Fruit fly (Drosophila melanogaster) whole organism, embryonic: ENCODE measurements around the gene ATPsynB.
A peak's percentile ranks its signal among the peaks of the same experiment; 100 is the strongest.

Source experiments
- Abd-B ChIP-seq: fragments of 200-800 bp; sonication (Bioruptor generic); optimal IDR thresholded peaks from 2 replicates; lab custom pipeline; 2018; ENCODE audit warnings: missing biosample characterization, mild to moderate bottlenecking, missing genetic modification characterization, moderate library complexity
- Awh ChIP-seq: fragments of 200-800 bp; sonication (Bioruptor generic); IDR thresholded peaks from 2 replicates; pipeline ENCODE4, ENCODE4 v1.3.6; 2022; ENCODE audit warnings: missing biosample characterization, missing genetic modification characterization
- CG12744 ChIP-seq: fragments of 200-800 bp; sonication (Bioruptor generic); optimal IDR thresholded peaks from 2 replicates; lab custom pipeline; 2016; ENCODE audit warnings: missing biosample characterization, missing genetic modification characterization
- CG13287 ChIP-seq: fragments of 200-800 bp; sonication (Bioruptor generic); IDR thresholded peaks from 2 replicates; pipeline ENCODE4 v1.3.6; 2022; ENCODE audit warnings: missing biosample characterization, missing genetic modification characterization; ENCODE audit not compliant: partially characterized antibody
- CG14710 ChIP-seq: fragments of 200-800 bp; sonication (Bioruptor generic); optimal IDR thresholded peaks from 3 replicates; lab custom pipeline; 2019; ENCODE audit warnings: missing biosample characterization, mild to moderate bottlenecking, missing genetic modification characterization, moderate library complexity
- CG15479 ChIP-seq: fragments of 200-800 bp; sonication (Bioruptor generic); optimal IDR thresholded peaks from 3 replicates; lab custom pipeline; 2019; ENCODE audit warnings: missing biosample characterization, mild to moderate bottlenecking, missing genetic modification characterization, moderate library complexity
- CG15696 ChIP-seq: fragments of 200-800 bp; sonication (Bioruptor generic); optimal IDR thresholded peaks from 2 replicates; lab custom pipeline; 2019; ENCODE audit warnings: missing biosample characterization, mild to moderate bottlenecking, missing genetic modification characterization, moderate library complexity
- CG17568 ChIP-seq: fragments of 200-800 bp; sonication (Bioruptor generic); optimal IDR thresholded peaks from 2 replicates; lab custom pipeline; 2018; ENCODE audit warnings: missing biosample characterization, mild to moderate bottlenecking, missing genetic modification characterization, moderate library complexity
- CG2875 ChIP-seq: fragments of 200-800 bp; sonication (Bioruptor generic); optimal IDR thresholded peaks from 2 replicates; lab custom pipeline; 2017; ENCODE audit warnings: missing biosample characterization, mild to moderate bottlenecking, missing genetic modification characterization, missing genetic modification reagents
- CG31365 ChIP-seq: fragments of 200-800 bp; sonication (Bioruptor generic); optimal IDR thresholded peaks from 2 replicates; lab custom pipeline; 2018; ENCODE audit warnings: missing biosample characterization, mild to moderate bottlenecking, missing genetic modification characterization
- CG4617 ChIP-seq: fragments of 200-800 bp; sonication (Bioruptor generic); optimal IDR thresholded peaks from 3 replicates; lab custom pipeline; 2016; ENCODE audit warnings: missing biosample characterization, missing genetic modification characterization, borderline replicate concordance
- CG4820 ChIP-seq: fragments of 200-800 bp; sonication (Bioruptor generic); optimal IDR thresholded peaks from 3 replicates; lab custom pipeline; 2016; ENCODE audit warnings: missing biosample characterization, missing genetic modification characterization
- CG7745 ChIP-seq: fragments of 200-800 bp; sonication (Bioruptor generic); optimal IDR thresholded peaks from 2 replicates; lab custom pipeline; 2018; ENCODE audit warnings: missing biosample characterization, mild to moderate bottlenecking, missing genetic modification characterization, moderate library complexity
- CG7839 ChIP-seq: fragments of 200-800 bp; sonication (Bioruptor generic); optimal IDR thresholded peaks from 3 replicates; lab custom pipeline; 2018; ENCODE audit warnings: missing biosample characterization, mild to moderate bottlenecking, missing genetic modification characterization, moderate library complexity
- CG7963 ChIP-seq: fragments of 200-800 bp; sonication (Bioruptor generic); IDR thresholded peaks from 3 replicates; pipeline ENCODE4 v1.3.6; 2022; ENCODE audit warnings: missing biosample characterization, missing genetic modification characterization; ENCODE audit not compliant: partially characterized antibody
- CG9609 ChIP-seq: fragments of 200-800 bp; sonication (Bioruptor generic); optimal IDR thresholded peaks from 3 replicates; lab custom pipeline; 2016; ENCODE audit warnings: missing biosample characterization, missing genetic modification characterization
- Chrac-16 ChIP-seq: fragments of 200-800 bp; sonication (Bioruptor generic); optimal IDR thresholded peaks from 3 replicates; lab custom pipeline; 2016; ENCODE audit warnings: missing biosample characterization, missing genetic modification characterization
- Dref ChIP-seq: fragments of 200-800 bp; sonication (Bioruptor generic); IDR thresholded peaks from 2 replicates; pipeline ENCODE4 v1.3.6; 2022; ENCODE audit warnings: missing biosample characterization, missing genetic modification characterization
- Hmx ChIP-seq: fragments of 200-800 bp; sonication (Bioruptor generic); optimal IDR thresholded peaks from 2 replicates; lab custom pipeline; 2016; ENCODE audit warnings: missing biosample characterization, missing genetic modification characterization
- Pdp1 ChIP-seq, 2 experiments: fragments of 200-800 bp; sonication (Bioruptor generic); optimal IDR thresholded peaks; 3 replicates each; lab custom pipeline; 2016; ENCODE audit warnings: missing biosample characterization in 2 of 2, missing genetic modification characterization in 2 of 2, mild to moderate bottlenecking in 1 of 2, moderate library complexity in 1 of 2
- Side ChIP-seq: fragments of 200-800 bp; sonication (Bioruptor generic); optimal IDR thresholded peaks from 2 replicates; lab custom pipeline; 2016; ENCODE audit warnings: missing biosample characterization, missing genetic modification characterization
- Six4 ChIP-seq: fragments of 200-800 bp; sonication (Bioruptor generic); optimal IDR thresholded peaks from 2 replicates; lab custom pipeline; 2016; ENCODE audit warnings: missing biosample characterization, missing genetic modification characterization
- Sry-β ChIP-seq: fragments of 200-800 bp; sonication (Bioruptor generic); optimal IDR thresholded peaks from 2 replicates; lab custom pipeline; 2018; ENCODE audit warnings: missing biosample characterization, mild to moderate bottlenecking, missing genetic modification characterization, moderate library complexity
- amos ChIP-seq: fragments of 200-800 bp; sonication (Bioruptor generic); IDR thresholded peaks from 2 replicates; pipeline ENCODE4 v1.3.6; 2022; ENCODE audit warnings: missing biosample characterization, missing genetic modification characterization; ENCODE audit not compliant: partially characterized antibody
- bab2 ChIP-seq: fragments of 200-800 bp; sonication (Bioruptor generic); optimal IDR thresholded peaks from 2 replicates; lab custom pipeline; 2016; ENCODE audit warnings: missing biosample characterization, missing genetic modification characterization
- bigmax ChIP-seq: fragments of 200-800 bp; sonication (Bioruptor generic); optimal IDR thresholded peaks from 2 replicates; lab custom pipeline; 2018; ENCODE audit warnings: missing biosample characterization, mild to moderate bottlenecking, missing genetic modification characterization
- bsh ChIP-seq, 2 experiments: fragments of 200-800 bp; sonication (Bioruptor generic); optimal IDR thresholded peaks; 2 replicates each; lab custom pipeline; 2017 to 2018; ENCODE audit warnings: mild to moderate bottlenecking in 2 of 2, missing biosample characterization in 2 of 2, missing genetic modification characterization in 2 of 2, moderate library complexity in 1 of 2
- chinmo ChIP-seq: fragments of 200-800 bp; sonication (Bioruptor generic); IDR thresholded peaks from 4 replicates; pipeline ENCODE4 v1.3.6; 2022; ENCODE audit warnings: missing biosample characterization, missing genetic modification characterization; ENCODE audit not compliant: partially characterized antibody
- crp ChIP-seq, 2 experiments: fragments of 200-800 bp; sonication (Bioruptor generic); optimal IDR thresholded peaks; 2 replicates in 1 of 2; 3 replicates in 1 of 2; lab custom pipeline; 2017; ENCODE audit warnings: missing biosample characterization in 2 of 2, missing genetic modification characterization in 2 of 2, mild to moderate bottlenecking in 1 of 2, moderate library complexity in 1 of 2
- exex ChIP-seq: fragments of 200-800 bp; sonication (Bioruptor generic); optimal IDR thresholded peaks from 4 replicates; lab custom pipeline; 2018; ENCODE audit warnings: missing biosample characterization, mild to moderate bottlenecking, missing genetic modification characterization, moderate library complexity
- fd96Cb ChIP-seq: fragments of 200-800 bp; sonication (Bioruptor generic); optimal IDR thresholded peaks from 2 replicates; lab custom pipeline; 2018; ENCODE audit warnings: missing biosample characterization, mild to moderate bottlenecking, missing genetic modification characterization, moderate library complexity
- h ChIP-seq: fragments of >200 bp; optimal IDR thresholded peaks from 2 replicates; lab custom pipeline; 2017
- ham ChIP-seq: fragments of 200-800 bp; sonication (Bioruptor generic); IDR thresholded peaks from 2 replicates; pipeline ENCODE4 v1.3.6; 2022; ENCODE audit warnings: missing biosample characterization, missing genetic modification characterization
- hbn ChIP-seq: fragments of 200-800 bp; sonication (Bioruptor generic); IDR thresholded peaks from 2 replicates; pipeline ENCODE4 v1.3.6; 2022; ENCODE audit warnings: missing biosample characterization, missing genetic modification characterization; ENCODE audit not compliant: partially characterized antibody
- her ChIP-seq: fragments of 200-800 bp; sonication (Bioruptor generic); optimal IDR thresholded peaks from 2 replicates; lab custom pipeline; 2016; ENCODE audit warnings: missing biosample characterization, missing genetic modification characterization
- lilli ChIP-seq: fragments of 200-800 bp; sonication (Bioruptor generic); optimal IDR thresholded peaks from 3 replicates; lab custom pipeline; 2016; ENCODE audit warnings: missing biosample characterization, missing genetic modification characterization
- lmd ChIP-seq: fragments of 200-800 bp; sonication (Bioruptor generic); IDR thresholded peaks from 2 replicates; pipeline ENCODE4 v1.3.6; 2022; ENCODE audit warnings: missing biosample characterization, missing genetic modification characterization
- lov ChIP-seq, 2 experiments: fragments of 200-800 bp in 1 of 2; fragments of >200 bp in 1 of 2; sonication (Bioruptor generic) in 1 of 2; IDR thresholded peaks in 1 of 2; optimal IDR thresholded peaks in 1 of 2; 2 replicates in 1 of 2; 3 replicates in 1 of 2; pipeline versions ENCODE4 v1.3.6 to Lab custom; 2017 to 2022; ENCODE audit warnings: missing biosample characterization in 1 of 2, missing genetic modification characterization in 1 of 2
- nerfin-2 ChIP-seq: fragments of 200-800 bp; sonication (Bioruptor generic); IDR thresholded peaks from 2 replicates; pipeline ENCODE4 v1.3.6; 2022; ENCODE audit warnings: missing biosample characterization, missing genetic modification characterization; ENCODE audit not compliant: partially characterized antibody
- p53 ChIP-seq: fragments of 200-800 bp; sonication (Bioruptor generic); optimal IDR thresholded peaks from 2 replicates; lab custom pipeline; 2016; ENCODE audit warnings: missing biosample characterization, missing genetic modification characterization
- ranshi ChIP-seq: fragments of 200-800 bp; sonication (Bioruptor generic); IDR thresholded peaks from 2 replicates; pipeline ENCODE4 v1.3.6; 2022; ENCODE audit warnings: missing biosample characterization, missing genetic modification characterization
- run ChIP-seq: fragments of 200-800 bp; sonication (Bioruptor generic); optimal IDR thresholded peaks from 3 replicates; lab custom pipeline; 2018; ENCODE audit warnings: missing biosample characterization, mild to moderate bottlenecking, missing genetic modification characterization
- sd ChIP-seq: fragments of 200-800 bp; sonication (Bioruptor generic); optimal IDR thresholded peaks from 3 replicates; lab custom pipeline; 2018; ENCODE audit warnings: missing biosample characterization, mild to moderate bottlenecking, missing genetic modification characterization, moderate library complexity
- seq ChIP-seq: fragments of 200-800 bp; sonication (Bioruptor generic); IDR thresholded peaks from 2 replicates; pipeline ENCODE4 v1.3.6; 2022; ENCODE audit warnings: missing biosample characterization, missing genetic modification characterization
- trh ChIP-seq: fragments of 200-800 bp; sonication (Bioruptor generic); optimal IDR thresholded peaks from 2 replicates; lab custom pipeline; 2016; ENCODE audit warnings: missing biosample characterization, missing genetic modification characterization
- ttk ChIP-seq: fragments of 200-800 bp; sonication (Bioruptor generic); IDR thresholded peaks from 2 replicates; pipeline ENCODE4 v2.1.2; 2022; ENCODE audit warnings: missing biosample characterization, missing genetic modification characterization
- vnd ChIP-seq: fragments of 200-800 bp; sonication (Bioruptor generic); IDR thresholded peaks from 3 replicates; pipeline ENCODE4 v1.3.6; 2022; ENCODE audit warnings: missing biosample characterization, missing genetic modification characterization; ENCODE audit not compliant: partially characterized antibody
- wor ChIP-seq: fragments of 200-800 bp; sonication (Bioruptor generic); IDR thresholded peaks from 2 replicates; pipeline ENCODE4 v1.3.6; 2022; ENCODE audit warnings: missing biosample characterization, missing genetic modification characterization

Gene ATPsynB

DNA sequence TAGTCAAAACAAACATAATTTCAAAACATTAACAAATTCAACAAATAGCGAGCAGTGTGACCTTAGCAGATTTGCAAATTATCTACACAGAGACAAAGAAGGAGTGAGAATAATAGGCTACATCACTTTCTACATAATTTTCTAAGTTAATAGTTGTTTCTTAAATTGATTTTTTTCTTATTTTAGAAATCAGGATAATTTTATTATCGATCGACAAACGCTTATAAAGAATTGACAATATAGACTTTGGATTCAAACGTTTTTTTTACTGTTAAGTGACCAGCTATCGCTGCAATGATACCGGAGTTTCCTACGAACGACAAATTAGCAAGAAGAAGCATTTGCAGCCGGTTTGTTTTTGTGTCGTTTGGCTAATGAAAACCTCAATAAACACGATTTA, 6.7 kb upstream of the ATPsynB start, which contains the start of the genes nbs and defl (continued):
- TF ChIP-seq run (tag; lab: Kevin White, UChicago) (no peak), CG4820 (peak; percentile 55), CG7963 (no peak), Pdp1 (GFP tag; optimal IDR thresholded peaks at IDR 0.05; lab: Kevin White, UChicago) (peak; percentile 59 to 69), h (lab: Kevin White, UChicago) (no peak), seq (GFP tag; lab: Robert Waterston, UW) (peak; percentile 39; the same call in 1 of the 2 replicates), Six4 (GFP tag; lab: Kevin White, UChicago) (peak; percentile 12), CG14710 (tag; lab: Kevin White, UChicago) (peak; percentile 73), wor (no peak), bsh (GFP tag; optimal IDR thresholded peaks at IDR 0.05; lab: Kevin White, UChicago) (peak in 1 of 2 experiments; percentile 43), Chrac-16 (GFP tag; lab: Kevin White, UChicago) (peak; percentile 70), Side (GFP tag; lab: Kevin White, UChicago) (peak; percentile 75), CG31365 (tag; lab: Kevin White, UChicago) (no peak), crp (GFP tag; optimal IDR thresholded peaks at IDR 0.05; lab: Kevin White, UChicago) (peak in 1 of 2 experiments; percentile 28), lov (optimal IDR thresholded peaks at IDR 0.05; lab: Kevin White, UChicago) (no peak), lov (GFP tag; IDR thresholded peaks at IDR 0.05; lab: Robert Waterston, UW) (0 out of 3 replicates have a peak, but pooled peaks have one; percentile 20), Abd-B (GFP tag; lab: Kevin White, UChicago) (peak; percentile 58), bab2 (GFP tag; lab: Kevin White, UChicago) (peak; percentile 68), Awh (GFP tag; lab: Robert Waterston, UW) (no peak; the same call in 1 of the 2 replicates), CG15696 (tag; lab: Kevin White, UChicago) (peak; percentile 66), lmd (GFP tag; lab: Robert Waterston, UW) (peak; percentile 83), CG15479 (GFP tag; lab: Kevin White, UChicago) (no peak), trh (GFP tag; lab: Kevin White, UChicago) (no peak), CG7839 (no peak)

DNA sequence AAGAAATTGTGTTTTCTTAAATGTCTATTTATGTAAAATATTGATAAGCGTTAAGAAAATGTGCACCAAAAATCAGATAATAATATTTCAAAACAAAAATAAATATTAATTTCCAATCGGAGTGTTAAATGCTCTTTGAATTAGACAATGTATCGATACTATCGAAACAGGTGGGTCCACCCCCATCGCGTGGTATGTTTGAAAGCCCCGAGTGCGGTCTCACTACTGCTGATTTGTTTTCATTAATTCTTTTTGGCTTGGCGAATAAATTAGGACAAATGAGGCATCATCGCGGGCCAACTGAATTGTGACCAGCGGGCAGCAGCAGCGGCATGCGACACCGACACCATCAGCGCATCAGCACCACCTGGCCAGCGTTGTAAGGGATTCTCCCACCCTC, 3.1 kb upstream of the ATPsynB start, which contains the start of gene Naa60:
TSS of gene Naa60 (plus strand) at position 189 of the 400 bp plus-strand sequence.
- no peak for TF ChIP-seq Hmx
- TF ChIP-seq her (GFP tag; lab: Kevin White, UChicago), result no peak
- no peak for TF ChIP-seq bigmax (GFP tag; lab: Kevin White, UChicago)
- TF ChIP-seq lov (optimal IDR thresholded peaks at IDR 0.05; lab: Kevin White, UChicago), result no peak
- no peak for TF ChIP-seq lov (GFP tag; IDR thresholded peaks at IDR 0.05; lab: Robert Waterston, UW)
- peak; percentile 76; the same call in 2 of the 4 replicates for TF ChIP-seq chinmo (GFP tag; lab: Robert Waterston, UW)
- no peak for TF ChIP-seq CG7745 (tag; lab: Kevin White, UChicago)
- peak; percentile 62 for TF ChIP-seq vnd (GFP tag; lab: Robert Waterston, UW)
- no peak for TF ChIP-seq ttk
- TF ChIP-seq Dref (GFP tag; lab: Robert Waterston, UW), result peak; percentile 73
- peak; percentile 67; the same call in 1 of the 2 replicates for TF ChIP-seq nerfin-2 (GFP tag; lab: Robert Waterston, UW)
- TF ChIP-seq CG2875, result no peak
- peak; percentile 93 for TF ChIP-seq amos (GFP tag; lab: Robert Waterston, UW)
- TF ChIP-seq lilli (GFP tag; lab: Kevin White, UChicago), result peak; percentile 27
- TF ChIP-seq CG4617 (GFP tag; lab: Kevin White, UChicago), result peak; percentile 85
- no peak for TF ChIP-seq p53
- TF ChIP-seq hbn (GFP tag; lab: Robert Waterston, UW), result peak; percentile 90
- no peak for TF ChIP-seq ham (GFP tag; lab: Robert Waterston, UW)
- TF ChIP-seq Sry-β, result no peak
- TF ChIP-seq CG12744 (GFP tag; lab: Kevin White, UChicago), result no peak
- no peak for TF ChIP-seq ranshi (GFP tag; lab: Robert Waterston, UW)
- peak; percentile 23 for TF ChIP-seq exex (tag; lab: Kevin White, UChicago)
- TF ChIP-seq CG13287 (GFP tag; lab: Robert Waterston, UW), result peak; percentile 93
- no peak for TF ChIP-seq CG17568
- no peak for TF ChIP-seq CG9609 (GFP tag; lab: Kevin White, UChicago)
- TF ChIP-seq sd, result no peak
- no peak for TF ChIP-seq fd96Cb
